Fruit fly (Drosophila melanogaster) whole organism, embryonic: Measurements from ENCODE around the gene Sas-4.
A peak's percentile ranks its signal among the peaks of the same experiment; 100 is the strongest.

Experiments used
- Abd-B ChIP-seq: fragments of 200-800 bp; sonication (Bioruptor generic); optimal IDR thresholded peaks from 2 replicates; lab custom pipeline; 2018; ENCODE audit warnings: missing biosample characterization, mild to moderate bottlenecking, missing genetic modification characterization, moderate library complexity
- Ada2b ChIP-seq: fragments of 200-800 bp; sonication (Bioruptor generic); IDR thresholded peaks from 2 replicates; pipeline ENCODE4 v1.3.6; 2022; ENCODE audit warnings: missing biosample characterization, missing genetic modification characterization
- Aef1 ChIP-seq: fragments of 200-800 bp; sonication (Bioruptor generic); IDR thresholded peaks from 3 replicates; pipeline ENCODE4 v1.3.6; 2022; ENCODE audit warnings: missing biosample characterization, missing genetic modification characterization
- B-H2 ChIP-seq: fragments of 200-800 bp; sonication (Bioruptor generic); optimal IDR thresholded peaks from 2 replicates; lab custom pipeline; 2018; ENCODE audit warnings: missing biosample characterization, mild to moderate bottlenecking, missing genetic modification characterization
- Bteb2 ChIP-seq: fragments of 200-800 bp; sonication (Bioruptor generic); optimal IDR thresholded peaks from 2 replicates; lab custom pipeline; 2016; ENCODE audit warnings: missing biosample characterization, missing genetic modification characterization
- C15 ChIP-seq: fragments of 200-800 bp; sonication (Bioruptor generic); IDR thresholded peaks from 3 replicates; pipeline ENCODE4 v1.3.6; 2022; ENCODE audit warnings: missing biosample characterization, missing genetic modification characterization
- CG10209 ChIP-seq: fragments of 200-800 bp; sonication (Bioruptor generic); optimal IDR thresholded peaks from 3 replicates; lab custom pipeline; 2017; ENCODE audit warnings: missing biosample characterization, mild to moderate bottlenecking, missing genetic modification characterization, missing genetic modification reagents
- CG10565 ChIP-seq: fragments of 200-800 bp; sonication (Bioruptor generic); optimal IDR thresholded peaks from 3 replicates; lab custom pipeline; 2016; ENCODE audit warnings: missing biosample characterization, mild to moderate bottlenecking, missing genetic modification characterization
- CG11723 ChIP-seq: fragments of 200-800 bp; sonication (Bioruptor generic); optimal IDR thresholded peaks from 2 replicates; lab custom pipeline; 2017; ENCODE audit warnings: missing biosample characterization, mild to moderate bottlenecking, missing genetic modification characterization
- CG1233 ChIP-seq: fragments of 200-800 bp; sonication (Bioruptor generic); optimal IDR thresholded peaks from 4 replicates; lab custom pipeline; 2018; ENCODE audit warnings: missing biosample characterization, mild to moderate bottlenecking, missing genetic modification characterization
- CG15479 ChIP-seq: fragments of 200-800 bp; sonication (Bioruptor generic); optimal IDR thresholded peaks from 3 replicates; lab custom pipeline; 2019; ENCODE audit warnings: missing biosample characterization, mild to moderate bottlenecking, missing genetic modification characterization, moderate library complexity
- CG17186 ChIP-seq: fragments of 200-800 bp; sonication (Bioruptor generic); optimal IDR thresholded peaks from 3 replicates; lab custom pipeline; 2017; ENCODE audit warnings: missing biosample characterization, missing genetic modification reagents, missing genetic modification characterization
- CG1832 ChIP-seq: fragments of 200-800 bp; sonication (Bioruptor generic); optimal IDR thresholded peaks from 2 replicates; lab custom pipeline; 2017; ENCODE audit warnings: missing biosample characterization, mild to moderate bottlenecking, missing genetic modification characterization, inconsistent platforms
- CG2116 ChIP-seq: fragments of 200-800 bp; sonication (Bioruptor generic); optimal IDR thresholded peaks from 3 replicates; lab custom pipeline; 2018; ENCODE audit warnings: missing biosample characterization, mild to moderate bottlenecking, missing genetic modification characterization
- CG31441 ChIP-seq: fragments of 200-800 bp; sonication (Bioruptor generic); IDR thresholded peaks from 2 replicates; pipeline ENCODE4 v1.3.6; 2022; ENCODE audit warnings: missing biosample characterization, missing genetic modification characterization
- CG5180 ChIP-seq: fragments of 200-800 bp; sonication (Bioruptor generic); optimal IDR thresholded peaks from 3 replicates; lab custom pipeline; 2017; ENCODE audit warnings: missing biosample characterization, missing genetic modification characterization, mild to moderate bottlenecking, moderate library complexity, missing genetic modification reagents
- CG5245 ChIP-seq: fragments of 200-800 bp; sonication (Bioruptor generic); optimal IDR thresholded peaks from 3 replicates; lab custom pipeline; 2016; ENCODE audit warnings: missing biosample characterization, missing genetic modification characterization
- CG6175 ChIP-seq: fragments of 200-800 bp; sonication (Bioruptor generic); IDR thresholded peaks from 3 replicates; pipeline ENCODE4 v1.3.6; 2022; ENCODE audit warnings: missing biosample characterization, missing genetic modification characterization
- CG6272 ChIP-seq: fragments of 200-800 bp; sonication (Bioruptor generic); IDR thresholded peaks from 2 replicates; pipeline ENCODE4 v1.3.6; 2022; ENCODE audit warnings: missing biosample characterization, missing genetic modification characterization
- CG6654 ChIP-seq: fragments of 200-800 bp; sonication (Bioruptor generic); optimal IDR thresholded peaks from 2 replicates; lab custom pipeline; 2017; ENCODE audit warnings: missing biosample characterization, mild to moderate bottlenecking, missing genetic modification characterization
- CG7987 ChIP-seq: fragments of 200-800 bp; sonication (Bioruptor generic); optimal IDR thresholded peaks from 2 replicates; lab custom pipeline; 2018; ENCODE audit warnings: missing biosample characterization, mild to moderate bottlenecking, missing genetic modification characterization, moderate library complexity
- CG9437 ChIP-seq: fragments of 200-800 bp; sonication (Bioruptor generic); optimal IDR thresholded peaks from 2 replicates; lab custom pipeline; 2018; ENCODE audit warnings: missing biosample characterization, mild to moderate bottlenecking, missing genetic modification characterization
- D19A ChIP-seq: fragments of 200-800 bp; optimal IDR thresholded peaks from 3 replicates; lab custom pipeline; 2019; ENCODE audit warnings: missing biosample characterization, mild to moderate bottlenecking, missing genetic modification characterization, moderate library complexity
- Hr3 ChIP-seq: fragments of 200-800 bp; sonication (Bioruptor generic); optimal IDR thresholded peaks from 3 replicates; lab custom pipeline; 2016; ENCODE audit warnings: missing biosample characterization, missing genetic modification characterization
- MESR4 ChIP-seq: fragments of 200-800 bp; sonication (Bioruptor generic); optimal IDR thresholded peaks from 2 replicates; lab custom pipeline; 2018; ENCODE audit warnings: missing biosample characterization, mild to moderate bottlenecking, missing genetic modification characterization, moderate library complexity
- NC2α ChIP-seq: fragments of 200-800 bp; sonication (Bioruptor generic); optimal IDR thresholded peaks from 2 replicates; lab custom pipeline; 2016; ENCODE audit warnings: missing biosample characterization, missing genetic modification characterization
- Neu2 ChIP-seq: fragments of 200-800 bp; sonication (Bioruptor generic); optimal IDR thresholded peaks from 3 replicates; lab custom pipeline; 2016; ENCODE audit warnings: missing biosample characterization, missing genetic modification characterization, borderline replicate concordance
- Nf-YC ChIP-seq: fragments of 200-800 bp; optimal IDR thresholded peaks from 3 replicates; lab custom pipeline; 2019; ENCODE audit warnings: missing biosample characterization, mild to moderate bottlenecking, missing genetic modification characterization, moderate library complexity
- Oaz ChIP-seq: fragments of 200-800 bp; sonication (Bioruptor generic); IDR thresholded peaks from 2 replicates; pipeline ENCODE4 v1.3.6; 2022; ENCODE audit warnings: missing biosample characterization, missing genetic modification characterization
- Sox100B ChIP-seq: fragments of 200-800 bp; sonication (Bioruptor generic); optimal IDR thresholded peaks from 3 replicates; lab custom pipeline; 2018; ENCODE audit warnings: missing biosample characterization, mild to moderate bottlenecking, missing genetic modification characterization
- TFAM ChIP-seq: fragments of 200-800 bp; sonication (Bioruptor generic); optimal IDR thresholded peaks from 2 replicates; lab custom pipeline; 2017; ENCODE audit warnings: missing biosample characterization, missing genetic modification characterization, inconsistent platforms
- bbx ChIP-seq: fragments of 200-800 bp; sonication (Bioruptor generic); IDR thresholded peaks from 2 replicates; pipeline ENCODE4 v1.3.6; 2022; ENCODE audit warnings: missing biosample characterization, missing genetic modification characterization; ENCODE audit not compliant: partially characterized antibody
- cato ChIP-seq: fragments of 200-800 bp; sonication (Bioruptor generic); optimal IDR thresholded peaks from 2 replicates; lab custom pipeline; 2016; ENCODE audit warnings: missing biosample characterization, missing genetic modification characterization, borderline replicate concordance
- corto ChIP-seq: fragments of 200-800 bp; sonication (Bioruptor generic); optimal IDR thresholded peaks from 2 replicates; lab custom pipeline; 2016; ENCODE audit warnings: missing biosample characterization, mild to moderate bottlenecking, missing genetic modification characterization, moderate library complexity
- crp ChIP-seq, 2 experiments: fragments of 200-800 bp; sonication (Bioruptor generic); optimal IDR thresholded peaks; 2 replicates in 1 of 2; 3 replicates in 1 of 2; lab custom pipeline; 2017; ENCODE audit warnings: missing biosample characterization in 2 of 2, missing genetic modification characterization in 2 of 2, mild to moderate bottlenecking in 1 of 2, moderate library complexity in 1 of 2
- dysf ChIP-seq: fragments of 200-800 bp; sonication (Bioruptor generic); IDR thresholded peaks from 3 replicates; pipeline ENCODE4 v1.3.6; 2022; ENCODE audit warnings: missing biosample characterization, missing genetic modification characterization
- fd3F ChIP-seq: fragments of 200-800 bp; sonication (Bioruptor generic); optimal IDR thresholded peaks from 2 replicates; lab custom pipeline; 2018; ENCODE audit warnings: missing biosample characterization, mild to moderate bottlenecking, missing genetic modification characterization, moderate library complexity
- gce ChIP-seq: fragments of 200-800 bp; sonication (Bioruptor generic); IDR thresholded peaks from 3 replicates; pipeline ENCODE4 v1.3.6; 2022; ENCODE audit warnings: missing biosample characterization, missing genetic modification characterization
- hb ChIP-seq: fragments of 200-800 bp; sonication (Bioruptor generic); IDR thresholded peaks from 3 replicates; pipeline ENCODE4 v1.3.6; 2022; ENCODE audit warnings: missing biosample characterization, missing genetic modification characterization; ENCODE audit not compliant: partially characterized antibody
- her ChIP-seq: fragments of 200-800 bp; sonication (Bioruptor generic); optimal IDR thresholded peaks from 2 replicates; lab custom pipeline; 2016; ENCODE audit warnings: missing biosample characterization, missing genetic modification characterization
- mirr ChIP-seq: fragments of 200-800 bp; sonication (Bioruptor generic); optimal IDR thresholded peaks from 3 replicates; lab custom pipeline; 2018; ENCODE audit warnings: missing biosample characterization, mild to moderate bottlenecking, missing genetic modification characterization
- org-1 ChIP-seq: fragments of 200-800 bp; sonication (Bioruptor generic); optimal IDR thresholded peaks from 2 replicates; lab custom pipeline; 2017; ENCODE audit warnings: missing biosample characterization, missing genetic modification characterization
- pan ChIP-seq, 4 experiments: fragments of >200 bp in 3 of 4; fragments of 200-800 bp in 1 of 4; sonication (Bioruptor generic) in 1 of 4; optimal IDR thresholded peaks in 3 of 4; IDR thresholded peaks in 1 of 4; 2 replicates each; pipeline versions ENCODE4 v1.3.6 to Lab custom; 2017 to 2022; ENCODE audit warnings: missing biosample characterization in 2 of 4, missing genetic modification characterization in 2 of 4, mixed read lengths in 1 of 4
- peb ChIP-seq: fragments of 200-800 bp; sonication (Bioruptor generic); IDR thresholded peaks from 2 replicates; pipeline ENCODE4 v1.3.6; 2022; ENCODE audit warnings: missing biosample characterization, missing genetic modification characterization
- pfk ChIP-seq: fragments of 200-800 bp; sonication (Bioruptor generic); optimal IDR thresholded peaks from 2 replicates; lab custom pipeline; 2018; ENCODE audit warnings: missing biosample characterization, mild to moderate bottlenecking, missing genetic modification characterization, moderate library complexity
- pho ChIP-seq: fragments of 200-800 bp; sonication (Bioruptor generic); optimal IDR thresholded peaks from 2 replicates; lab custom pipeline; 2016; ENCODE audit warnings: missing biosample characterization, missing genetic modification characterization
- sob ChIP-seq: fragments of 200-800 bp; sonication (Bioruptor generic); IDR thresholded peaks from 2 replicates; pipeline ENCODE4 v1.3.6; 2022; ENCODE audit warnings: missing biosample characterization, missing genetic modification characterization
- sqz ChIP-seq: fragments of 200-800 bp; sonication (Bioruptor generic); optimal IDR thresholded peaks from 3 replicates; lab custom pipeline; 2018; ENCODE audit warnings: missing biosample characterization, mild to moderate bottlenecking, missing genetic modification characterization
- stwl ChIP-seq: fragments of 200-800 bp; sonication (Bioruptor generic); optimal IDR thresholded peaks from 3 replicates; lab custom pipeline; 2018; ENCODE audit warnings: missing biosample characterization, mild to moderate bottlenecking, missing genetic modification characterization, moderate library complexity
- twi ChIP-seq: fragments of 200-800 bp; optimal IDR thresholded peaks from 2 replicates; lab custom pipeline; 2019; ENCODE audit warnings: missing biosample characterization, mild to moderate bottlenecking, missing genetic modification characterization, moderate library complexity
- z ChIP-seq: fragments of 200-800 bp; sonication (Bioruptor generic); IDR thresholded peaks from 3 replicates; pipeline ENCODE4 v1.3.6; 2022; ENCODE audit warnings: missing biosample characterization, missing genetic modification characterization

The Sas-4 gene

DNA sequence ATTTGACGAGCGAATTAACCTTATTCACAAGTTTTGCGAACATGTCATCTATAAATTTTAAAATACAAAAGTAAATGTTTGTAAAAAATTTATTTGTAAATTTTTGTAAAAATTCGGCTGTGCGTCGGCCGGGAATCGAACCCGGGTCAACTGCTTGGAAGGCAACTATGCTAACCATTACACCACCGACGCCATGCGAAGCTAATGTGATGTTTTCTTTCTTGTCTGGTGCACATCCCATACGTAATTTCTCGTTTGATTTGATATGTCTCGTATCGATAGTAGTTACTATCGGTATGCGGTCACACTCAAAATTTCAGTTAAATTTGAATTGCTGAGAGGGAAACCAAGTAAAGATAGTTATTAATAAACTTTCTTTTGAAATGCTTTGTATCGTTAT, 20.3 kb upstream of the Sas-4 start (continued):
- TF ChIP-seq CG1233 (GFP tag; lab: Kevin White, UChicago) (no peak), pan (optimal IDR thresholded peaks at IDR 0.05; lab: Kevin White, UChicago) (no peak), pan (GFP tag; optimal IDR thresholded peaks at IDR 0.05 in 1 of 2, IDR thresholded peaks at IDR 0.05 in 1 of 2) (no peak), corto (GFP tag; lab: Kevin White, UChicago) (no peak), NC2α (GFP tag; lab: Kevin White, UChicago) (no peak), Ada2b (GFP tag; lab: Robert Waterston, UW) (no peak), Sox100B (GFP tag; lab: Kevin White, UChicago) (no peak), B-H2 (GFP tag; lab: Kevin White, UChicago) (no peak), sob (no peak), Hr3 (no peak), CG7987 (no peak), CG5180 (GFP tag; lab: Kevin White, UChicago) (no peak), twi (no peak), pho (GFP tag; lab: Kevin White, UChicago) (no peak), mirr (no peak), dysf (GFP tag; lab: Robert Waterston, UW) (no peak), Bteb2 (no peak), bbx (GFP tag; lab: Robert Waterston, UW) (peak; percentile 98), Aef1 (GFP tag; lab: Robert Waterston, UW) (no peak), CG6654 (GFP tag; lab: Kevin White, UChicago) (no peak), peb (no peak), gce (GFP tag; lab: Robert Waterston, UW) (no peak; the same call in 2 of the 3 replicates), CG15479 (GFP tag; lab: Kevin White, UChicago) (no peak), CG9437 (GFP tag; lab: Kevin White, UChicago) (peak; percentile 48), stwl (tag; lab: Kevin White, UChicago) (peak; percentile 51), CG31441 (GFP tag; lab: Robert Waterston, UW) (no peak), CG5245 (no peak), CG6175 (no peak), CG10209 (GFP tag; lab: Kevin White, UChicago) (no peak), CG10565 (no peak), CG11723 (GFP tag; lab: Kevin White, UChicago) (no peak), hb (GFP tag; lab: Robert Waterston, UW) (peak; percentile 88), Oaz (GFP tag; lab: Robert Waterston, UW) (no peak), fd3F (GFP tag; lab: Kevin White, UChicago) (no peak), Abd-B (no peak), crp (GFP tag; optimal IDR thresholded peaks at IDR 0.05; lab: Kevin White, UChicago) (no peak), TFAM (GFP tag; lab: Kevin White, UChicago) (no peak), CG17186 (GFP tag; lab: Kevin White, UChicago) (no peak), Nf-YC (no peak), z (GFP tag; lab: Robert Waterston, UW) (no peak), CG1832 (GFP tag; lab: Kevin White, UChicago) (no peak), MESR4 (no peak), her (no peak), Neu2 (GFP tag; lab: Kevin White, UChicago) (no peak), org-1 (GFP tag; lab: Kevin White, UChicago) (no peak), CG6272 (GFP tag; lab: Robert Waterston, UW) (no peak), cato (GFP tag; lab: Kevin White, UChicago) (no peak), sqz (no peak), D19A (tag; lab: Kevin White, UChicago) (no peak), C15 (no peak), CG2116 (GFP tag; lab: Kevin White, UChicago) (peak; percentile 21), pfk (GFP tag; lab: Kevin White, UChicago) (no peak)
